Worm (Caenorhabditis elegans): ENCODE measurements around the gene ppm-1.A.

DNA sequence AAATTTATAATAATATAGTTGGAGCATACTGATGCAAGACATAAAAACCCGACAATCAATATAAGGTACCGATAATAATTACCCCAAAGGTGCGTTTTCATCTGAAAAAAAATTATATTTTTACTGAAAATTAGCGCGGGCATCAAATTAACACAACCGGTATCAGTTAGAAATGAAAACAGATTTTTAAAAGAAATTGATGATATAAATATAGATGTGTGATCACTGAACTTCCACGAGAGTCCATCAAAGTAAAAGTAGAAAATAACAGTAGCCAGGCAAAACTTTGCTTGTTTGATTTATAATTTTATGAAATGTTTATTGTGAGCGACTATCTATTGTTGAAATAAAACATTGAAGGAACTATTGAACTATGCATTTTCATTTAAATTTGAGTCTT, 34.9 kb downstream of the ppm-1.A start, which contains the start of gene C35A5.3:
- TF ChIP-seq ceh-16 (tag; optimal IDR thresholded peaks at IDR 0.05): no peak
- TF ChIP-seq nhr-11 (tag; optimal IDR thresholded peaks at IDR 0.05): no peak
- no peak for TF ChIP-seq unc-62 (GFP tag; optimal IDR thresholded peaks at IDR 0.05)
- TF ChIP-seq ztf-11 (tag; optimal IDR thresholded peaks at IDR 0.05): no peak
- no peak for TF ChIP-seq skn-1 (tag; optimal IDR thresholded peaks at IDR 0.05)
- TF ChIP-seq unc-39 (tag; optimal IDR thresholded peaks at IDR 0.05): no peak
- no peak for TF ChIP-seq ZK546.5 (tag; optimal IDR thresholded peaks at IDR 0.05)
